Fruit fly (Drosophila melanogaster): ENCODE measurements around the gene CG14210.

- no peak for TF ChIP-seq bsh (GFP tag; optimal IDR thresholded peaks at IDR 0.05)
- no peak for TF ChIP-seq hb (GFP tag; IDR thresholded peaks at IDR 0.05; ENCODE audit: partially characterized antibody)
- peak; percentile 56 for TF ChIP-seq CG15601 (tag; optimal IDR thresholded peaks at IDR 0.05)
- peak; percentile 83 for TF ChIP-seq ftz-f1 (GFP tag; optimal IDR thresholded peaks at IDR 0.05)
- TF ChIP-seq CG1024 (GFP tag; IDR thresholded peaks at IDR 0.05) = no peak
These were observed 7.9 kb upstream of the CG14210 start for dm6 chrX:19608042-19608609.

All from whole organism, embryonic.